Worm (Caenorhabditis elegans): Measurements from ENCODE around the gene F49H6.5.

- TF ChIP-seq F13H6.1 (tag; optimal IDR thresholded peaks at IDR 0.05) (no peak), hlh-30 (tag; optimal IDR thresholded peaks at IDR 0.05; ENCODE audit: insufficient read depth) (no peak), fkh-10 (GFP tag; optimal IDR thresholded peaks at IDR 0.05) (no peak), ets-4 (tag; optimal IDR thresholded peaks at IDR 0.05) (no peak), elt-2 (tag; optimal IDR thresholded peaks at IDR 0.05) (no peak), nhr-11 (tag; optimal IDR thresholded peaks at IDR 0.05) (no peak), ceh-30 (tag; optimal IDR thresholded peaks at IDR 0.05) (no peak), lin-11 (tag; optimal IDR thresholded peaks at IDR 0.05) (no peak), T23F11.4 (GFP tag; optimal IDR thresholded peaks at IDR 0.05) (no peak)
These were observed 9.8 kb upstream of the F49H6.5 start, which contains the start of gene clec-241 for ce11 chrV:17013232-17013631.
